Fruit fly (Drosophila melanogaster) whole organism, embryonic: ENCODE data around the gene E23.

Source experiments
- CG10209 ChIP-seq: fragments of 200-800 bp; sonication (Bioruptor generic); optimal IDR thresholded peaks from 3 replicates; lab custom pipeline; 2017; ENCODE audit warnings: missing biosample characterization, mild to moderate bottlenecking, missing genetic modification characterization, missing genetic modification reagents
- CG10321 ChIP-seq: fragments of 200-800 bp; sonication (Bioruptor generic); IDR thresholded peaks from 2 replicates; pipeline ENCODE4 v1.3.6; 2022; ENCODE audit warnings: missing biosample characterization, missing genetic modification characterization
- CG14050 ChIP-seq: fragments of 200-800 bp; sonication (Bioruptor generic); IDR thresholded peaks from 3 replicates; pipeline ENCODE4 v1.3.6; 2022; ENCODE audit warnings: missing biosample characterization, missing genetic modification characterization
- CG14860 ChIP-seq: fragments of 200-800 bp; sonication (Bioruptor generic); IDR thresholded peaks from 3 replicates; pipeline ENCODE4 v1.3.6; 2022; ENCODE audit warnings: missing biosample characterization, missing genetic modification characterization; ENCODE audit not compliant: partially characterized antibody
- CG1529 ChIP-seq: fragments of 200-800 bp; sonication (Bioruptor generic); optimal IDR thresholded peaks from 3 replicates; lab custom pipeline; 2018; ENCODE audit warnings: missing biosample characterization, missing genetic modification characterization
- CG3163 ChIP-seq: fragments of 200-800 bp; sonication (Bioruptor generic); optimal IDR thresholded peaks from 3 replicates; lab custom pipeline; 2016; ENCODE audit warnings: missing biosample characterization, missing genetic modification characterization
- CG4820 ChIP-seq: fragments of 200-800 bp; sonication (Bioruptor generic); optimal IDR thresholded peaks from 3 replicates; lab custom pipeline; 2016; ENCODE audit warnings: missing biosample characterization, missing genetic modification characterization
- CG5953 ChIP-seq: fragments of 200-800 bp; sonication (Bioruptor generic); IDR thresholded peaks from 2 replicates; pipeline ENCODE4 v1.3.6; 2022; ENCODE audit warnings: missing biosample characterization, missing genetic modification characterization
- CG6654 ChIP-seq: fragments of 200-800 bp; sonication (Bioruptor generic); optimal IDR thresholded peaks from 2 replicates; lab custom pipeline; 2017; ENCODE audit warnings: missing biosample characterization, mild to moderate bottlenecking, missing genetic modification characterization
- CkIIα-i1 ChIP-seq: fragments of 200-800 bp; sonication (Bioruptor generic); IDR thresholded peaks from 2 replicates; pipeline ENCODE4 v1.3.6; 2022; ENCODE audit warnings: missing biosample characterization, missing genetic modification characterization
- D ChIP-seq, 2 experiments: fragments of 200-800 bp in 1 of 2; fragments of >200 bp in 1 of 2; sonication (Bioruptor generic) in 1 of 2; optimal IDR thresholded peaks; 2 replicates in 1 of 2; 3 replicates in 1 of 2; lab custom pipeline; 2017; ENCODE audit warnings: mild to moderate bottlenecking in 1 of 2, missing biosample characterization in 1 of 2, missing genetic modification characterization in 1 of 2, missing genetic modification reagents in 1 of 2
- Deaf1 ChIP-seq: fragments of 200-800 bp; optimal IDR thresholded peaks from 3 replicates; lab custom pipeline; 2019; ENCODE audit warnings: missing biosample characterization, mild to moderate bottlenecking, missing genetic modification characterization, moderate library complexity
- Ets97D ChIP-seq: fragments of 200-800 bp; sonication (Bioruptor generic); optimal IDR thresholded peaks from 3 replicates; lab custom pipeline; 2016; ENCODE audit warnings: missing biosample characterization, missing genetic modification characterization
- GATAe ChIP-seq: fragments of 200-800 bp; sonication (Bioruptor generic); conservative IDR thresholded peaks from 2 replicates; pipeline ENCODE4 v1.3.6; 2022; ENCODE audit warnings: missing biosample characterization, missing genetic modification characterization
- Hmr ChIP-seq: fragments of 200-800 bp; sonication (Bioruptor generic); optimal IDR thresholded peaks from 3 replicates; lab custom pipeline; 2017; ENCODE audit warnings: mild to moderate bottlenecking, missing biosample characterization, missing genetic modification reagents, missing genetic modification characterization
- Hr3 ChIP-seq: fragments of 200-800 bp; sonication (Bioruptor generic); optimal IDR thresholded peaks from 3 replicates; lab custom pipeline; 2016; ENCODE audit warnings: missing biosample characterization, missing genetic modification characterization
- Hr51 ChIP-seq, 2 experiments: fragments of 200-800 bp; sonication (Bioruptor generic); optimal IDR thresholded peaks; 2 replicates in 1 of 2; 3 replicates in 1 of 2; lab custom pipeline; 2016 to 2018; ENCODE audit warnings: missing biosample characterization in 2 of 2, missing genetic modification characterization in 2 of 2, mild to moderate bottlenecking in 1 of 2, moderate library complexity in 1 of 2
- Meics ChIP-seq: fragments of 200-800 bp; sonication (Bioruptor generic); optimal IDR thresholded peaks from 2 replicates; lab custom pipeline; 2017; ENCODE audit warnings: missing biosample characterization, mild to moderate bottlenecking, missing genetic modification characterization
- Oli ChIP-seq: fragments of 200-800 bp; sonication (Bioruptor generic); optimal IDR thresholded peaks from 2 replicates; lab custom pipeline; 2018; ENCODE audit warnings: missing biosample characterization, mild to moderate bottlenecking, missing genetic modification characterization, moderate library complexity
- Opbp ChIP-seq: fragments of 200-800 bp; sonication (Bioruptor generic); IDR thresholded peaks from 3 replicates; pipeline ENCODE4 v1.3.6; 2022; ENCODE audit warnings: missing biosample characterization, missing genetic modification characterization; ENCODE audit not compliant: partially characterized antibody
- Ptx1 ChIP-seq: fragments of 200-800 bp; sonication (Bioruptor generic); IDR thresholded peaks from 2 replicates; pipeline ENCODE4 v1.3.6; 2022; ENCODE audit warnings: missing biosample characterization, missing genetic modification characterization
- Ravus ChIP-seq: fragments of 200-800 bp; sonication (Bioruptor generic); IDR thresholded peaks from 2 replicates; pipeline ENCODE4 v1.3.6; 2022; ENCODE audit warnings: missing biosample characterization, missing genetic modification characterization
- Sox100B ChIP-seq: fragments of 200-800 bp; sonication (Bioruptor generic); optimal IDR thresholded peaks from 3 replicates; lab custom pipeline; 2018; ENCODE audit warnings: missing biosample characterization, mild to moderate bottlenecking, missing genetic modification characterization
- al ChIP-seq: fragments of 200-800 bp; sonication (Bioruptor generic); IDR thresholded peaks from 2 replicates; pipeline ENCODE4 v1.3.6; 2022; ENCODE audit warnings: missing biosample characterization, missing genetic modification characterization
- aop ChIP-seq: fragments of 200-800 bp; sonication (Bioruptor generic); IDR thresholded peaks from 2 replicates; pipeline ENCODE4 v1.3.6; 2022; ENCODE audit warnings: missing biosample characterization, missing genetic modification characterization
- bsh ChIP-seq, 2 experiments: fragments of 200-800 bp; sonication (Bioruptor generic); optimal IDR thresholded peaks; 2 replicates each; lab custom pipeline; 2017 to 2018; ENCODE audit warnings: mild to moderate bottlenecking in 2 of 2, missing biosample characterization in 2 of 2, missing genetic modification characterization in 2 of 2, moderate library complexity in 1 of 2
- caup ChIP-seq: fragments of 200-800 bp; sonication (Bioruptor generic); optimal IDR thresholded peaks from 3 replicates; lab custom pipeline; 2017; ENCODE audit warnings: missing biosample characterization, mild to moderate bottlenecking, missing genetic modification characterization, moderate library complexity; ENCODE audit not compliant: severe bottlenecking
- ci ChIP-seq: fragments of 200-800 bp; sonication (Bioruptor generic); IDR thresholded peaks from 3 replicates; pipeline ENCODE4 v1.3.6; 2022; ENCODE audit warnings: missing biosample characterization, missing genetic modification characterization
- crc ChIP-seq: fragments of 200-800 bp; sonication (Bioruptor generic); optimal IDR thresholded peaks from 2 replicates; lab custom pipeline; 2016; ENCODE audit warnings: missing biosample characterization, missing genetic modification characterization
- dm ChIP-seq: fragments of 200-800 bp; sonication (Bioruptor generic); optimal IDR thresholded peaks from 3 replicates; lab custom pipeline; 2016; ENCODE audit warnings: missing biosample characterization, missing genetic modification characterization
- dmrt99B ChIP-seq: fragments of 200-800 bp; sonication (Bioruptor generic); optimal IDR thresholded peaks from 2 replicates; lab custom pipeline; 2018; ENCODE audit warnings: missing biosample characterization, mild to moderate bottlenecking, missing genetic modification characterization, moderate library complexity
- dysf ChIP-seq: fragments of 200-800 bp; sonication (Bioruptor generic); IDR thresholded peaks from 3 replicates; pipeline ENCODE4 v1.3.6; 2022; ENCODE audit warnings: missing biosample characterization, missing genetic modification characterization
- emc ChIP-seq: fragments of 200-800 bp; sonication (Bioruptor generic); optimal IDR thresholded peaks from 2 replicates; lab custom pipeline; 2016; ENCODE audit warnings: missing biosample characterization, missing genetic modification characterization
- esg ChIP-seq: fragments of 200-800 bp; sonication (Bioruptor generic); conservative IDR thresholded peaks from 2 replicates; pipeline ENCODE4 v1.3.6; 2022; ENCODE audit warnings: missing biosample characterization, missing genetic modification characterization
- fd3F ChIP-seq: fragments of 200-800 bp; sonication (Bioruptor generic); optimal IDR thresholded peaks from 2 replicates; lab custom pipeline; 2018; ENCODE audit warnings: missing biosample characterization, mild to moderate bottlenecking, missing genetic modification characterization, moderate library complexity
- fu2 ChIP-seq: fragments of 200-800 bp; sonication (Bioruptor generic); optimal IDR thresholded peaks from 2 replicates; lab custom pipeline; 2016; ENCODE audit warnings: missing biosample characterization, missing genetic modification characterization
- gsb ChIP-seq: fragments of 200-800 bp; sonication (Bioruptor generic); IDR thresholded peaks from 2 replicates; pipeline ENCODE4 v1.3.6; 2022; ENCODE audit warnings: missing biosample characterization, missing genetic modification characterization
- hkb ChIP-seq, 2 experiments: fragments of 200-800 bp in 1 of 2; fragments of >200 bp in 1 of 2; sonication (Bioruptor generic) in 1 of 2; IDR thresholded peaks in 1 of 2; optimal IDR thresholded peaks in 1 of 2; 2 replicates each; pipeline versions ENCODE4 v1.3.6 to Lab custom; 2017 to 2022; ENCODE audit warnings: missing biosample characterization in 1 of 2, missing genetic modification characterization in 1 of 2
- lbe ChIP-seq: fragments of 200-800 bp; sonication (Bioruptor generic); optimal IDR thresholded peaks from 2 replicates; lab custom pipeline; 2016; ENCODE audit warnings: missing biosample characterization, mild to moderate bottlenecking, missing genetic modification characterization
- lola ChIP-seq, 3 experiments: fragments of >200 bp in 2 of 3; fragments of 200-800 bp in 1 of 3; sonication (Bioruptor generic) in 1 of 3; optimal IDR thresholded peaks; 2 replicates each; lab custom pipeline; 2017 to 2019; ENCODE audit warnings: missing biosample characterization in 3 of 3, missing genetic modification characterization in 3 of 3, mild to moderate bottlenecking in 1 of 3, moderate library complexity in 1 of 3
- nmo ChIP-seq: fragments of 200-800 bp; sonication (Bioruptor generic); optimal IDR thresholded peaks from 2 replicates; lab custom pipeline; 2018; ENCODE audit warnings: missing biosample characterization, mild to moderate bottlenecking, missing genetic modification characterization, moderate library complexity
- prd ChIP-seq, 3 experiments: fragments of >200 bp in 2 of 3; fragments of 200-800 bp in 1 of 3; sonication (Bioruptor generic) in 1 of 3; optimal IDR thresholded peaks in 2 of 3; IDR thresholded peaks in 1 of 3; 2 replicates in 2 of 3; 3 replicates in 1 of 3; pipeline versions ENCODE4 v1.3.6 to Lab custom; 2017 to 2022; ENCODE audit warnings: missing biosample characterization in 1 of 3, missing genetic modification characterization in 1 of 3
- pum ChIP-seq: fragments of 200-800 bp; sonication (Bioruptor generic); optimal IDR thresholded peaks from 2 replicates; lab custom pipeline; 2016; ENCODE audit warnings: missing biosample characterization, missing genetic modification characterization
- pzg ChIP-seq: fragments of 200-800 bp; sonication (Bioruptor generic); optimal IDR thresholded peaks from 3 replicates; lab custom pipeline; 2018; ENCODE audit warnings: missing biosample characterization, mild to moderate bottlenecking, missing genetic modification characterization, moderate library complexity
- schlank ChIP-seq: fragments of 200-800 bp; sonication (Bioruptor generic); optimal IDR thresholded peaks from 2 replicates; lab custom pipeline; 2018; ENCODE audit warnings: missing biosample characterization, mild to moderate bottlenecking, missing genetic modification characterization
- so ChIP-seq: fragments of 200-800 bp; sonication (Bioruptor generic); IDR thresholded peaks from 3 replicates; pipeline ENCODE4 v1.3.6; 2022; ENCODE audit warnings: missing biosample characterization, missing genetic modification characterization
- ttk ChIP-seq: fragments of 200-800 bp; sonication (Bioruptor generic); IDR thresholded peaks from 2 replicates; pipeline ENCODE4 v2.1.2; 2022; ENCODE audit warnings: missing biosample characterization, missing genetic modification characterization
- unpg ChIP-seq: fragments of 200-800 bp; sonication (Bioruptor generic); optimal IDR thresholded peaks from 3 replicates; lab custom pipeline; 2018; ENCODE audit warnings: missing biosample characterization, mild to moderate bottlenecking, missing genetic modification characterization, moderate library complexity

Gene E23

DNA sequence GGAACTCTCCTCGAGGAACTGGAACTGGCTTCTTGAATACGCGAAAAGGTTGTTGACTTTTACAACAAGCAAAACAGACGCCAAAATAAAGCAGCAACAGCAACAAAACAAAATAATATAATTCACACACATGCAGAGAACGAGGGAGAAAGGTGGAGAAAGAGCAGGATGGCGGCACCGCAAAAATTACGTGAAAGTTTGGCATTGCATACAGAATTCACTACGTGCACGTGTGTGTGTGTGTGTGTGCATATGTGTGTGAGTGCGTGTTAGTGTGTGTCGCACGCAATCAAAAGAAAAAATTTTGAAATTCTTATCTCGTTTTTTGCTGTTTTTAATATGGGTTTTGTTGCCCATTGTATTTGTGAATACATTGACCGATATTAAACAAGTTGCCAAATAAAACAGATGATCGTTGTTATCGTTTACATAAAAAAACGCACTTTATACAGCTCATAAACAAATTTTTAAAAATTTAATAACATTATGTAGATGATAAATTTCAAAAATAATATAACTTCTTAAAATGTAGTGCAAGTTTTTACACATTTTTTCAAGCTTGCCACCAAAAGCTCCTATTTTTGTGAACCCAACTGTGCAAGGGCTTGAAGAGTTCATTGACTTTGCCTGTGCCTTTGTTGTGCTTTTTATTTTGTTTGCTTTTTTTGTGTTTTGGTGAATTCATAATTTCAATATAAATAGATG lies 13.2 kb downstream of the E23 start (continued):
- TF ChIP-seq pzg (GFP tag; lab: Kevin White, UChicago): no peak
- TF ChIP-seq pum (GFP tag; lab: Kevin White, UChicago): no peak
- TF ChIP-seq Sox100B (GFP tag; lab: Kevin White, UChicago): peak; percentile 2
- TF ChIP-seq al (GFP tag; lab: Robert Waterston, UW): no peak
- TF ChIP-seq CG1529 (GFP tag; lab: Kevin White, UChicago): no peak
- TF ChIP-seq dysf (GFP tag; lab: Robert Waterston, UW): no peak
- no peak for TF ChIP-seq Ravus (GFP tag; lab: Robert Waterston, UW)
- peak; percentile 65 for TF ChIP-seq lbe (GFP tag; lab: Kevin White, UChicago)
- TF ChIP-seq prd (optimal IDR thresholded peaks at IDR 0.05; lab: Kevin White, UChicago): no peak
- TF ChIP-seq prd (GFP tag; IDR thresholded peaks at IDR 0.05; lab: Robert Waterston, UW): no peak
- no peak for TF ChIP-seq schlank (tag; lab: Kevin White, UChicago)
- no peak; the same call in 1 of the 2 replicates for TF ChIP-seq Ptx1 (GFP tag; lab: Robert Waterston, UW)
- no peak for TF ChIP-seq CG4820
- TF ChIP-seq CG14050: no peak
- no peak for TF ChIP-seq CkIIα-i1
- no peak for TF ChIP-seq fu2
- no peak for TF ChIP-seq so (GFP tag; lab: Robert Waterston, UW)
- no peak for TF ChIP-seq Deaf1
- TF ChIP-seq GATAe: no peak
- no peak for TF ChIP-seq CG10209 (GFP tag; lab: Kevin White, UChicago)
- no peak for TF ChIP-seq fd3F (GFP tag; lab: Kevin White, UChicago)
- TF ChIP-seq CG14860 (GFP tag; lab: Robert Waterston, UW): no peak
- no peak for TF ChIP-seq dm (GFP tag; lab: Kevin White, UChicago)
- TF ChIP-seq lola (GFP tag; optimal IDR thresholded peaks at IDR 0.05; lab: Kevin White, UChicago): peak in 1 of 3 experiments; percentile 15
- TF ChIP-seq D (optimal IDR thresholded peaks at IDR 0.05; lab: Kevin White, UChicago): no peak
- peak; percentile 24 for TF ChIP-seq D (GFP tag; optimal IDR thresholded peaks at IDR 0.05; lab: Kevin White, UChicago)
- TF ChIP-seq CG5953 (GFP tag; lab: Robert Waterston, UW): no peak
- TF ChIP-seq Meics (GFP tag; lab: Kevin White, UChicago): no peak
- peak; percentile 10 for TF ChIP-seq Oli (tag; lab: Kevin White, UChicago)
- TF ChIP-seq Hr3: no peak
- TF ChIP-seq CG6654 (GFP tag; lab: Kevin White, UChicago): no peak
- TF ChIP-seq Hr51 (GFP tag; optimal IDR thresholded peaks at IDR 0.05; lab: Kevin White, UChicago): peak in 1 of 2 experiments; percentile 26
- peak; percentile 44 for TF ChIP-seq unpg (GFP tag; lab: Kevin White, UChicago)
- peak; percentile 43 for TF ChIP-seq dmrt99B
- no peak for TF ChIP-seq Opbp (GFP tag; lab: Robert Waterston, UW)
- no peak for TF ChIP-seq crc
- TF ChIP-seq Ets97D (GFP tag; lab: Kevin White, UChicago): no peak
- TF ChIP-seq ci: no peak; the same call in 2 of the 3 replicates
- TF ChIP-seq hkb (optimal IDR thresholded peaks at IDR 0.05; lab: Kevin White, UChicago): no peak
- peak; percentile 38; the same call in 1 of the 2 replicates for TF ChIP-seq hkb (GFP tag; IDR thresholded peaks at IDR 0.05; lab: Robert Waterston, UW)
- TF ChIP-seq bsh (GFP tag; optimal IDR thresholded peaks at IDR 0.05; lab: Kevin White, UChicago): peak in 1 of 2 experiments; percentile 44
- no peak for TF ChIP-seq Hmr (GFP tag; lab: Kevin White, UChicago)
- TF ChIP-seq CG10321 (GFP tag; lab: Robert Waterston, UW): no peak
- TF ChIP-seq emc (GFP tag; lab: Kevin White, UChicago): no peak
- TF ChIP-seq gsb (GFP tag; lab: Robert Waterston, UW): no peak
- no peak for TF ChIP-seq aop (GFP tag; lab: Robert Waterston, UW)
- TF ChIP-seq ttk (GFP tag; lab: Robert Waterston, UW): no peak
- TF ChIP-seq CG3163 (GFP tag; lab: Kevin White, UChicago): no peak
- no peak for TF ChIP-seq caup (GFP tag; lab: Kevin White, UChicago)
- TF ChIP-seq esg (GFP tag; lab: Robert Waterston, UW): no peak
- TF ChIP-seq nmo (GFP tag; lab: Kevin White, UChicago): peak; percentile 6
